Fruit fly (Drosophila melanogaster) whole organism, embryonic: ENCODE results near the gene CG12016.
A peak's percentile ranks its signal among the peaks of the same experiment; 100 is the strongest.

Source experiments
- Abd-B ChIP-seq: fragments of 200-800 bp; sonication (Bioruptor generic); optimal IDR thresholded peaks from 2 replicates; lab custom pipeline; 2018; ENCODE audit warnings: missing biosample characterization, mild to moderate bottlenecking, missing genetic modification characterization, moderate library complexity
- B-H2 ChIP-seq: fragments of 200-800 bp; sonication (Bioruptor generic); optimal IDR thresholded peaks from 2 replicates; lab custom pipeline; 2018; ENCODE audit warnings: missing biosample characterization, mild to moderate bottlenecking, missing genetic modification characterization
- CG10209 ChIP-seq: fragments of 200-800 bp; sonication (Bioruptor generic); optimal IDR thresholded peaks from 3 replicates; lab custom pipeline; 2017; ENCODE audit warnings: missing biosample characterization, mild to moderate bottlenecking, missing genetic modification characterization, missing genetic modification reagents
- CG1024 ChIP-seq: fragments of 200-800 bp; sonication (Bioruptor generic); IDR thresholded peaks from 2 replicates; pipeline ENCODE4 v1.3.6; 2022; ENCODE audit warnings: missing biosample characterization, missing genetic modification characterization
- CG13123 ChIP-seq: fragments of 200-800 bp; sonication (Bioruptor generic); optimal IDR thresholded peaks from 2 replicates; lab custom pipeline; 2016; ENCODE audit warnings: missing biosample characterization, missing genetic modification characterization
- CG13624 ChIP-seq: fragments of 200-800 bp; sonication (Bioruptor generic); optimal IDR thresholded peaks from 2 replicates; lab custom pipeline; 2016; ENCODE audit warnings: missing biosample characterization, missing genetic modification characterization
- CG14965 ChIP-seq: fragments of 200-800 bp; sonication (Bioruptor generic); optimal IDR thresholded peaks from 2 replicates; lab custom pipeline; 2016; ENCODE audit warnings: missing biosample characterization, missing genetic modification characterization, borderline replicate concordance
- CG1529 ChIP-seq: fragments of 200-800 bp; sonication (Bioruptor generic); optimal IDR thresholded peaks from 3 replicates; lab custom pipeline; 2018; ENCODE audit warnings: missing biosample characterization, missing genetic modification characterization
- CG17912 ChIP-seq: fragments of 200-800 bp; sonication (Bioruptor generic); optimal IDR thresholded peaks from 2 replicates; lab custom pipeline; 2018; ENCODE audit warnings: missing biosample characterization, mild to moderate bottlenecking, missing genetic modification characterization
- CG2120 ChIP-seq: fragments of 200-800 bp; sonication (Bioruptor generic); optimal IDR thresholded peaks from 3 replicates; lab custom pipeline; 2016; ENCODE audit warnings: missing biosample characterization, missing genetic modification characterization
- CG31224 ChIP-seq: fragments of 200-800 bp; sonication (Bioruptor generic); IDR thresholded peaks from 2 replicates; pipeline ENCODE4 v1.3.6; 2022; ENCODE audit warnings: missing biosample characterization, missing genetic modification characterization
- CG32772 ChIP-seq: fragments of 200-800 bp; sonication (Bioruptor generic); IDR thresholded peaks from 2 replicates; pipeline ENCODE4 v1.3.6; 2022; ENCODE audit warnings: missing biosample characterization, missing genetic modification characterization
- CG3281 ChIP-seq: fragments of 200-800 bp; sonication (Bioruptor generic); optimal IDR thresholded peaks from 3 replicates; lab custom pipeline; 2017; ENCODE audit warnings: missing biosample characterization, mild to moderate bottlenecking, missing genetic modification characterization
- CG4730 ChIP-seq: fragments of 200-800 bp; sonication (Bioruptor generic); IDR thresholded peaks from 2 replicates; pipeline ENCODE4 v1.3.6; 2022; ENCODE audit warnings: missing biosample characterization, missing genetic modification characterization
- CG4854 ChIP-seq: fragments of 200-800 bp; sonication (Bioruptor generic); optimal IDR thresholded peaks from 2 replicates; lab custom pipeline; 2016; ENCODE audit warnings: missing biosample characterization, missing genetic modification characterization, inconsistent platforms
- CG5180 ChIP-seq: fragments of 200-800 bp; sonication (Bioruptor generic); optimal IDR thresholded peaks from 3 replicates; lab custom pipeline; 2017; ENCODE audit warnings: missing biosample characterization, missing genetic modification characterization, mild to moderate bottlenecking, moderate library complexity, missing genetic modification reagents
- CG8359 ChIP-seq: fragments of 200-800 bp; sonication (Bioruptor generic); optimal IDR thresholded peaks from 2 replicates; lab custom pipeline; 2017; ENCODE audit warnings: missing biosample characterization, mild to moderate bottlenecking, missing genetic modification characterization, borderline replicate concordance
- CG9727 ChIP-seq: fragments of 200-800 bp; sonication (Bioruptor generic); optimal IDR thresholded peaks from 3 replicates; lab custom pipeline; 2017; ENCODE audit warnings: missing biosample characterization, mild to moderate bottlenecking, missing genetic modification characterization
- Dll ChIP-seq: fragments of 200-800 bp; sonication (Bioruptor generic); IDR thresholded peaks from 4 replicates; pipeline ENCODE4 v1.3.6; 2022; ENCODE audit warnings: missing biosample characterization, missing genetic modification characterization; ENCODE audit not compliant: partially characterized antibody
- Dp ChIP-seq: fragments of 200-800 bp; sonication (Bioruptor generic); optimal IDR thresholded peaks from 2 replicates; lab custom pipeline; 2018; ENCODE audit warnings: missing biosample characterization, mild to moderate bottlenecking, missing genetic modification characterization, moderate library complexity
- HLH4C ChIP-seq: fragments of 200-800 bp; sonication (Bioruptor generic); IDR thresholded peaks from 3 replicates; pipeline ENCODE4 v1.3.6; 2022; ENCODE audit warnings: missing biosample characterization, missing genetic modification characterization; ENCODE audit not compliant: partially characterized antibody
- Lhr ChIP-seq: fragments of 200-800 bp; sonication (Bioruptor generic); optimal IDR thresholded peaks from 3 replicates; lab custom pipeline; 2017; ENCODE audit warnings: mild to moderate bottlenecking, missing biosample characterization, missing genetic modification reagents, missing genetic modification characterization
- MBD-R2 ChIP-seq: fragments of 200-800 bp; sonication (Bioruptor generic); IDR thresholded peaks from 2 replicates; pipeline ENCODE4 v1.3.6; 2022; ENCODE audit warnings: missing biosample characterization, missing genetic modification characterization
- MTF-1 ChIP-seq: fragments of 200-800 bp; sonication (Bioruptor generic); optimal IDR thresholded peaks from 2 replicates; lab custom pipeline; 2018; ENCODE audit warnings: missing biosample characterization, mild to moderate bottlenecking, missing genetic modification characterization, borderline replicate concordance
- NC2β ChIP-seq: fragments of 200-800 bp; sonication (Bioruptor generic); optimal IDR thresholded peaks from 2 replicates; lab custom pipeline; 2016; ENCODE audit warnings: missing biosample characterization, missing genetic modification characterization
- NFAT ChIP-seq: fragments of 200-800 bp; sonication (Bioruptor generic); IDR thresholded peaks from 2 replicates; pipeline ENCODE4 v1.3.6; 2022; ENCODE audit warnings: missing biosample characterization, missing genetic modification characterization
- Neu2 ChIP-seq: fragments of 200-800 bp; sonication (Bioruptor generic); optimal IDR thresholded peaks from 3 replicates; lab custom pipeline; 2016; ENCODE audit warnings: missing biosample characterization, missing genetic modification characterization, borderline replicate concordance
- Nf-YB ChIP-seq: fragments of 200-800 bp; sonication (Bioruptor generic); optimal IDR thresholded peaks from 3 replicates; lab custom pipeline; 2019; ENCODE audit warnings: missing biosample characterization, mild to moderate bottlenecking, missing genetic modification characterization, moderate library complexity
- Ssrp ChIP-seq: fragments of 200-800 bp; sonication (Bioruptor generic); optimal IDR thresholded peaks from 2 replicates; lab custom pipeline; 2018; ENCODE audit warnings: missing biosample characterization, mild to moderate bottlenecking, missing genetic modification characterization, moderate library complexity
- abd-A ChIP-seq: fragments of 200-800 bp; sonication (Bioruptor generic); optimal IDR thresholded peaks from 3 replicates; lab custom pipeline; 2019; ENCODE audit warnings: missing biosample characterization, mild to moderate bottlenecking, missing genetic modification characterization, moderate library complexity
- bsh ChIP-seq, 2 experiments: fragments of 200-800 bp; sonication (Bioruptor generic); optimal IDR thresholded peaks; 2 replicates each; lab custom pipeline; 2017 to 2018; ENCODE audit warnings: mild to moderate bottlenecking in 2 of 2, missing biosample characterization in 2 of 2, missing genetic modification characterization in 2 of 2, moderate library complexity in 1 of 2
- btn ChIP-seq: fragments of 200-800 bp; sonication (Bioruptor generic); optimal IDR thresholded peaks from 2 replicates; lab custom pipeline; 2016; ENCODE audit warnings: missing biosample characterization, missing genetic modification characterization
- dan ChIP-seq: fragments of 200-800 bp; sonication (Bioruptor generic); IDR thresholded peaks from 2 replicates; pipeline ENCODE4 v1.3.6; 2022; ENCODE audit warnings: missing biosample characterization, missing genetic modification characterization
- ewg ChIP-seq: fragments of 200-800 bp; sonication (Bioruptor generic); optimal IDR thresholded peaks from 3 replicates; lab custom pipeline; 2017; ENCODE audit warnings: mild to moderate bottlenecking, missing biosample characterization, missing genetic modification reagents, missing genetic modification characterization
- grau ChIP-seq: fragments of 200-800 bp; optimal IDR thresholded peaks from 3 replicates; lab custom pipeline; 2019; ENCODE audit warnings: missing biosample characterization, mild to moderate bottlenecking, missing genetic modification characterization, moderate library complexity
- h ChIP-seq: fragments of >200 bp; optimal IDR thresholded peaks from 2 replicates; lab custom pipeline; 2017
- insv ChIP-seq, 2 experiments: fragments of 200-800 bp; sonication (Bioruptor generic); optimal IDR thresholded peaks; 3 replicates each; lab custom pipeline; 2016 to 2018; ENCODE audit warnings: missing biosample characterization in 2 of 2, missing genetic modification characterization in 2 of 2
- jigr1 ChIP-seq: fragments of 200-800 bp; sonication (Bioruptor generic); IDR thresholded peaks from 3 replicates; pipeline ENCODE4 v1.3.6; 2022; ENCODE audit warnings: missing biosample characterization, missing genetic modification characterization
- kni ChIP-seq: fragments of 200-800 bp; sonication (Bioruptor generic); optimal IDR thresholded peaks from 3 replicates; lab custom pipeline; 2017; ENCODE audit warnings: mild to moderate bottlenecking, missing biosample characterization, missing genetic modification reagents, missing genetic modification characterization
- nom ChIP-seq: fragments of 200-800 bp; sonication (Bioruptor generic); optimal IDR thresholded peaks from 2 replicates; lab custom pipeline; 2017; ENCODE audit warnings: missing biosample characterization, missing genetic modification characterization, mild to moderate bottlenecking, moderate library complexity, missing genetic modification reagents
- oc ChIP-seq: fragments of 200-800 bp; sonication (Bioruptor generic); optimal IDR thresholded peaks from 2 replicates; lab custom pipeline; 2018; ENCODE audit warnings: missing biosample characterization, mild to moderate bottlenecking, missing genetic modification characterization, moderate library complexity
- pan ChIP-seq, 4 experiments: fragments of >200 bp in 3 of 4; fragments of 200-800 bp in 1 of 4; sonication (Bioruptor generic) in 1 of 4; optimal IDR thresholded peaks in 3 of 4; IDR thresholded peaks in 1 of 4; 2 replicates each; pipeline versions ENCODE4 v1.3.6 to Lab custom; 2017 to 2022; ENCODE audit warnings: missing biosample characterization in 2 of 4, missing genetic modification characterization in 2 of 4, mixed read lengths in 1 of 4
- pb ChIP-seq: fragments of 200-800 bp; sonication (Bioruptor generic); optimal IDR thresholded peaks from 3 replicates; lab custom pipeline; 2016; ENCODE audit warnings: missing biosample characterization, missing genetic modification characterization
- sens-2 ChIP-seq: fragments of 200-800 bp; sonication (Bioruptor generic); IDR thresholded peaks from 2 replicates; pipeline ENCODE4 v1.3.6; 2022; ENCODE audit warnings: missing biosample characterization, missing genetic modification characterization
- stwl ChIP-seq: fragments of 200-800 bp; sonication (Bioruptor generic); optimal IDR thresholded peaks from 3 replicates; lab custom pipeline; 2018; ENCODE audit warnings: missing biosample characterization, mild to moderate bottlenecking, missing genetic modification characterization, moderate library complexity
- usp ChIP-seq: fragments of >200 bp; optimal IDR thresholded peaks from 2 replicates; lab custom pipeline; 2017; ENCODE audit warnings: missing biosample characterization, missing genetic modification characterization
- vvl ChIP-seq: fragments of 200-800 bp; sonication (Bioruptor generic); IDR thresholded peaks from 2 replicates; pipeline ENCODE4 v1.3.6; 2022; ENCODE audit warnings: missing biosample characterization, missing genetic modification characterization
- zf30C ChIP-seq: fragments of 200-800 bp; sonication (Bioruptor generic); optimal IDR thresholded peaks from 3 replicates; lab custom pipeline; 2018; ENCODE audit warnings: missing biosample characterization, mild to moderate bottlenecking, missing genetic modification characterization

Gene CG12016

DNA sequence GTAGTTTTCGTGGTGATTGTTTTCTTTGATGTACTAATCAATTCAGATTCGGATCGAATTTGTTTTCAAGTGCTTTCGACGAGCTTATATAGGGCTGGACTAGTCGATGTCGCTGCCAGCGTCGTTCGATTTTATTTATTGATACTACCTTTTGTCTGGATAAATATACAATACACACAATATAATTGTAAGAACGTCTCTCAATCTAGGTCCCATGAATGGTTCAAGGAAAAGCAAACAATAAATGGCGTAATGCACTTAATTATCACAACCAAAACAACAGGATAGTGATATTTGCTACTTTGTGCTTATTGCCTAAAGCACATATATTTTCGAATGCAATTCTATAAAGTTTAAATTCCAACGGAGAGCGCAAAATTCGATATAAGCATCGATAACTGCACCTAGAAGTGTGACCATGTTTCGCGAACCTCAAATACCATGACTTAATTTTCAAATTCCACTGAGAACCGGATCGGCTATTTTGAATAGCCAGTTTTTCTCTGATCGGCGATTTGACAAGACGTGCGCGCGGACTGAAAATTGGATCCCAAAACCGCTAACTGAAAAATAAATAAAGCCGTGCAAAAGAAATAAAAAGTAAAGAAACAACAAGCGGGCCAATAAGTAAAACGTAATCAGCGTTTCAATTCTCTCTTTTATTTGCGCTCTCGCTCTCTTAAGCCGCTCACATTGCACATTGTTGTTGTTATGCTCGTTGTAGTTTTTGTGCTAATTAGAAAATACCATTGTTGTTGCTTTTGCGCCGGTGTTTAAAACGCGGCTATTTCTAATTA lies 17.2 kb downstream of the CG12016 start, which contains the start of the genes Drsl6 and kst (continued):
- TF ChIP-seq pb (GFP tag; lab: Kevin White, UChicago): no peak
- peak; percentile 6 for TF ChIP-seq Lhr
- peak; percentile 87 for TF ChIP-seq Dp
- TF ChIP-seq Dll (GFP tag; lab: Robert Waterston, UW): peak; percentile 30; the same call in 1 of the 4 replicates
- no peak for TF ChIP-seq dan (GFP tag; lab: Robert Waterston, UW)
- TF ChIP-seq oc: peak; percentile 73
- TF ChIP-seq MTF-1 (GFP tag; lab: Kevin White, UChicago): peak; percentile 13
- TF ChIP-seq bsh (GFP tag; optimal IDR thresholded peaks at IDR 0.05; lab: Kevin White, UChicago): peak in 1 of 2 experiments; percentile 9
- TF ChIP-seq CG32772 (GFP tag; lab: Robert Waterston, UW): no peak
- TF ChIP-seq CG13123 (GFP tag; lab: Kevin White, UChicago): no peak
- TF ChIP-seq CG2120: peak; percentile 37
- TF ChIP-seq grau (tag; lab: Kevin White, UChicago): peak; percentile 31
- no peak for TF ChIP-seq CG5180 (GFP tag; lab: Kevin White, UChicago)
- peak; percentile 14 for TF ChIP-seq CG3281
- no peak for TF ChIP-seq CG10209
- peak; percentile 78 for TF ChIP-seq nom (GFP tag; lab: Kevin White, UChicago)
- peak; percentile 78 for TF ChIP-seq kni (GFP tag; lab: Kevin White, UChicago)
- peak; percentile 46 for TF ChIP-seq B-H2
- no peak for TF ChIP-seq CG14965 (GFP tag; lab: Kevin White, UChicago)
- TF ChIP-seq pan (optimal IDR thresholded peaks at IDR 0.05; lab: Kevin White, UChicago): no peak
- peak in 1 of 2 experiments; percentile 33 for TF ChIP-seq pan (GFP tag; optimal IDR thresholded peaks at IDR 0.05 in 1 of 2, IDR thresholded peaks at IDR 0.05 in 1 of 2)
- TF ChIP-seq CG9727 (GFP tag; lab: Kevin White, UChicago): peak; percentile 21
- TF ChIP-seq Nf-YB (GFP tag; lab: Kevin White, UChicago): no peak
- no peak for TF ChIP-seq h
- no peak for TF ChIP-seq CG1024 (GFP tag; lab: Robert Waterston, UW)
- peak; percentile 6 for TF ChIP-seq CG13624 (GFP tag; lab: Kevin White, UChicago)
- TF ChIP-seq Ssrp (tag; lab: Kevin White, UChicago): no peak
- no peak for TF ChIP-seq CG4730 (GFP tag; lab: Robert Waterston, UW)
- no peak for TF ChIP-seq CG8359 (GFP tag; lab: Kevin White, UChicago)
- TF ChIP-seq Abd-B (GFP tag; lab: Kevin White, UChicago): no peak
- no peak for TF ChIP-seq Neu2
- no peak for TF ChIP-seq usp (GFP tag; lab: Kevin White, UChicago)
- no peak; the same call in 1 of the 2 replicates for TF ChIP-seq MBD-R2 (GFP tag; lab: Robert Waterston, UW)
- TF ChIP-seq stwl (tag; lab: Kevin White, UChicago): peak; percentile 65
- peak; percentile 37 for TF ChIP-seq CG4854 (GFP tag; lab: Kevin White, UChicago)
- no peak for TF ChIP-seq btn
- no peak for TF ChIP-seq CG1529 (GFP tag; lab: Kevin White, UChicago)
- TF ChIP-seq HLH4C (GFP tag; lab: Robert Waterston, UW): peak; percentile 38; the same call in 2 of the 3 replicates
- TF ChIP-seq jigr1 (GFP tag; lab: Robert Waterston, UW): no peak
- no peak for TF ChIP-seq CG31224 (GFP tag; lab: Robert Waterston, UW)
- peak; percentile 72 for TF ChIP-seq vvl (GFP tag; lab: Robert Waterston, UW)
- TF ChIP-seq NFAT (GFP tag; lab: Robert Waterston, UW): no peak
- peak; percentile 33 for TF ChIP-seq zf30C (GFP tag; lab: Kevin White, UChicago)
- peak in 1 of 2 experiments; percentile 89 for TF ChIP-seq insv (GFP tag; optimal IDR thresholded peaks at IDR 0.05; lab: Kevin White, UChicago)
- no peak for TF ChIP-seq ewg (GFP tag; lab: Kevin White, UChicago)
- no peak for TF ChIP-seq abd-A (tag; lab: Kevin White, UChicago)
- no peak for TF ChIP-seq CG17912 (GFP tag; lab: Kevin White, UChicago)
- TF ChIP-seq sens-2 (GFP tag; lab: Robert Waterston, UW): no peak
- TF ChIP-seq NC2β (GFP tag; lab: Kevin White, UChicago): no peak
